Fruit fly (Drosophila melanogaster): ENCODE results near the gene sstn.

Gene sstn

dm6 chr3L:15078347-15078746, 16.2 kb downstream of the sstn start, which contains the start of gene Or71a:
Gene Or71a, minus strand, starts transcription at chr3L:15078447.
- TF ChIP-seq sc (optimal IDR thresholded peaks at IDR 0.05) = no peak
- TF ChIP-seq sc (GFP tag; optimal IDR thresholded peaks at IDR 0.05) = no peak
- no peak for TF ChIP-seq dan (GFP tag; IDR thresholded peaks at IDR 0.05)
- no peak for TF ChIP-seq CG16815 (GFP tag; optimal IDR thresholded peaks at IDR 0.05)
- no peak for TF ChIP-seq NK7.1 (GFP tag; optimal IDR thresholded peaks at IDR 0.05)
- no peak for TF ChIP-seq CG10543 (GFP tag; optimal IDR thresholded peaks at IDR 0.05)
- TF ChIP-seq Trl (optimal IDR thresholded peaks at IDR 0.05) = no peak
- no peak for TF ChIP-seq Trl (GFP tag; optimal IDR thresholded peaks at IDR 0.05)
- no peak for TF ChIP-seq CG10267 (tag; optimal IDR thresholded peaks at IDR 0.05)
- no peak for TF ChIP-seq bigmax (GFP tag; optimal IDR thresholded peaks at IDR 0.05)
- TF ChIP-seq CG11560 (tag; IDR thresholded peaks at IDR 0.05) = no peak
- no peak for TF ChIP-seq Gug (GFP tag; IDR thresholded peaks at IDR 0.05)

- TF ChIP-seq CG4617 (GFP tag; optimal IDR thresholded peaks at IDR 0.05; ENCODE audit: borderline replicate concordance) (no peak), dan (GFP tag; IDR thresholded peaks at IDR 0.05) (no peak), CG8924 (tag; optimal IDR thresholded peaks at IDR 0.05) (no peak), Pdp1 (GFP tag; optimal IDR thresholded peaks at IDR 0.05) (peak in 1 of 2 experiments; percentile 19), lola (GFP tag; optimal IDR thresholded peaks at IDR 0.05) (no peak), wdn (GFP tag; IDR thresholded peaks at IDR 0.05) (no peak), CG3847 (GFP tag; IDR thresholded peaks at IDR 0.05) (no peak)
Observed at dm6 chr3L:15076380-15076779, 18.1 kb downstream of the sstn start.

- TF ChIP-seq sens (GFP tag) = peak; percentile 30
- TF ChIP-seq dysf (GFP tag; IDR thresholded peaks at IDR 0.05) = no peak
- TF ChIP-seq Antp (GFP tag; optimal IDR thresholded peaks at IDR 0.05) = no peak
- TF ChIP-seq Rfx (GFP tag; IDR thresholded peaks at IDR 0.05) = no peak
- no peak for TF ChIP-seq schlank (tag; optimal IDR thresholded peaks at IDR 0.05)
- no peak for TF ChIP-seq Ets97D (GFP tag; optimal IDR thresholded peaks at IDR 0.05)
- no peak for TF ChIP-seq btn (GFP tag; optimal IDR thresholded peaks at IDR 0.05)
- TF ChIP-seq rib (GFP tag; IDR thresholded peaks at IDR 0.05) = no peak
- no peak for TF ChIP-seq CG9876 (GFP tag; optimal IDR thresholded peaks at IDR 0.05)
- TF ChIP-seq chinmo (GFP tag; IDR thresholded peaks at IDR 0.05; ENCODE audit: partially characterized antibody) = 0 out of 4 replicates have a peak, but pooled peaks have one; percentile 57
- peak; percentile 70 for TF ChIP-seq ftz-f1 (GFP tag; optimal IDR thresholded peaks at IDR 0.05)
- no peak for TF ChIP-seq CG18011 (GFP tag; optimal IDR thresholded peaks at IDR 0.05)
- TF ChIP-seq mld (GFP tag; IDR thresholded peaks at IDR 0.05; ENCODE audit: partially characterized antibody) = no peak
- TF ChIP-seq trh (GFP tag; optimal IDR thresholded peaks at IDR 0.05) = no peak
- TF ChIP-seq ham (GFP tag; IDR thresholded peaks at IDR 0.05) = no peak
- no peak for TF ChIP-seq CG31224 (GFP tag; IDR thresholded peaks at IDR 0.05)
- TF ChIP-seq Hmr (GFP tag; optimal IDR thresholded peaks at IDR 0.05) = no peak
- no peak for TF ChIP-seq CG3065 (GFP tag; optimal IDR thresholded peaks at IDR 0.05)
- TF ChIP-seq E2f1 (GFP tag; IDR thresholded peaks at IDR 0.05) = no peak
- peak; percentile 94 for TF ChIP-seq nau (GFP tag; optimal IDR thresholded peaks at IDR 0.05)
- TF ChIP-seq abd-A (tag; optimal IDR thresholded peaks at IDR 0.05) = peak; percentile 88
- peak; percentile 2 for TF ChIP-seq org-1 (GFP tag; optimal IDR thresholded peaks at IDR 0.05)
- no peak for TF ChIP-seq zfh2 (GFP tag; optimal IDR thresholded peaks at IDR 0.05)
- no peak for TF ChIP-seq CG1233 (GFP tag; optimal IDR thresholded peaks at IDR 0.05)
- peak; percentile 97 for TF ChIP-seq sd (tag; optimal IDR thresholded peaks at IDR 0.05)
- no peak for TF ChIP-seq CG3838 (GFP tag; optimal IDR thresholded peaks at IDR 0.05)
- no peak for TF ChIP-seq CG17568 (GFP tag; optimal IDR thresholded peaks at IDR 0.05)
- no peak for TF ChIP-seq CG8281 (tag; optimal IDR thresholded peaks at IDR 0.05)
- no peak for TF ChIP-seq tin (GFP tag; optimal IDR thresholded peaks at IDR 0.05)
- no peak for TF ChIP-seq CG13624 (GFP tag; optimal IDR thresholded peaks at IDR 0.05)
- no peak for TF ChIP-seq CG5953 (GFP tag; IDR thresholded peaks at IDR 0.05)
- TF ChIP-seq sisA (GFP tag; IDR thresholded peaks at IDR 0.05) = no peak
Observed at dm6 chr3L:15073680-15074079, 20.8 kb downstream of the sstn start.
